Fruit fly (Drosophila melanogaster) whole organism, wandering third instar larva: ENCODE measurements around the gene CycY.

Experiments used
- CrebA ChIP-seq: fragments of 200-800 bp; sonication (Bioruptor generic); optimal IDR thresholded peaks from 2 replicates; lab custom pipeline; 2016; ENCODE audit warnings: missing biosample characterization, mild to moderate bottlenecking, missing genetic modification characterization, borderline replicate concordance
- Dfd ChIP-seq: fragments of >200 bp; optimal IDR thresholded peaks from 2 replicates; lab custom pipeline; 2017; ENCODE audit warnings: missing biosample characterization, missing genetic modification characterization
- Myc ChIP-seq: fragments of >200 bp; optimal IDR thresholded peaks from 2 replicates; lab custom pipeline; 2017
- br ChIP-seq: fragments of 200-800 bp; sonication (Bioruptor generic); optimal IDR thresholded peaks from 2 replicates; lab custom pipeline; 2016; ENCODE audit warnings: missing biosample characterization, missing genetic modification characterization
- fru ChIP-seq: fragments of 200-800 bp; sonication (Bioruptor generic); optimal IDR thresholded peaks from 3 replicates; lab custom pipeline; 2016; ENCODE audit warnings: missing biosample characterization, mild to moderate bottlenecking, missing genetic modification characterization
- pan ChIP-seq: fragments of >200 bp; optimal IDR thresholded peaks from 2 replicates; lab custom pipeline; 2017
- sv ChIP-seq: fragments of 200-800 bp; sonication (Bioruptor generic); optimal IDR thresholded peaks from 3 replicates; lab custom pipeline; 2016; ENCODE audit warnings: missing biosample characterization, missing genetic modification characterization
- tai ChIP-seq: sonication (Bioruptor generic); optimal IDR thresholded peaks from 2 replicates; lab custom pipeline; 2016; ENCODE audit warnings: missing biosample characterization, missing genetic modification characterization
- usp ChIP-seq: fragments of >200 bp; optimal IDR thresholded peaks from 2 replicates; lab custom pipeline; 2017; ENCODE audit warnings: missing biosample characterization, missing genetic modification characterization

- no peak for TF ChIP-seq Myc (lab: Kevin White, UChicago)
- no peak for TF ChIP-seq fru (GFP tag; lab: Kevin White, UChicago)
- no peak for TF ChIP-seq br
- TF ChIP-seq usp (GFP tag; lab: Kevin White, UChicago), result no peak
- no peak for TF ChIP-seq CrebA (GFP tag; lab: Kevin White, UChicago)
- TF ChIP-seq pan (lab: Kevin White, UChicago), result no peak
- TF ChIP-seq sv (GFP tag; lab: Kevin White, UChicago), result no peak
- TF ChIP-seq tai (GFP tag; lab: Kevin White, UChicago), result no peak
- peak; percentile 95 for TF ChIP-seq Dfd
Measured at dm6 chr2L:11797127-11797526, 16.5 kb downstream of the CycY start.
